Worm (Caenorhabditis elegans) whole organism, L2 larva: Measurements from ENCODE around the gene clec-144.

Source experiments
- ama-1 ChIP-seq: fragments of 150-350 bp; optimal IDR thresholded peaks from 2 replicates; lab custom pipeline; 2018; ENCODE audit warnings: inconsistent platforms
- lin-39 ChIP-seq: fragments of 150-350 bp; optimal IDR thresholded peaks from 2 replicates; lab custom pipeline; 2014; ENCODE audit warnings: missing biosample characterization, missing genetic modification reagents, missing genetic modification characterization
- snpc-4 ChIP-seq: fragments of 150-350 bp; optimal IDR thresholded peaks from 2 replicates; lab custom pipeline; 2014; ENCODE audit warnings: missing biosample characterization, missing genetic modification characterization

- no peak for TF ChIP-seq ama-1 (lab: Kevin White, UChicago)
- no peak for TF ChIP-seq snpc-4 (tag; lab: Kevin White, UChicago)
- no peak for TF ChIP-seq lin-39 (tag; lab: Kevin White, UChicago)
Measured at ce11 chrII:11794392-11794791, 38.0 kb downstream of the clec-144 start.
